Fruit fly (Drosophila melanogaster) whole organism, embryonic: ENCODE data around the gene mad2.

ENCODE experiments used
- Ada2b ChIP-seq: fragments of 200-800 bp; sonication (Bioruptor generic); IDR thresholded peaks from 2 replicates; pipeline ENCODE4 v1.3.6; 2022; ENCODE audit warnings: missing biosample characterization, missing genetic modification characterization
- Atf-2 ChIP-seq: fragments of 200-800 bp; sonication (Bioruptor generic); optimal IDR thresholded peaks from 2 replicates; lab custom pipeline; 2016; ENCODE audit warnings: missing biosample characterization, missing genetic modification characterization
- BEAF-32 ChIP-seq: fragments of 200-800 bp; sonication (Bioruptor generic); optimal IDR thresholded peaks from 3 replicates; lab custom pipeline; 2017; ENCODE audit warnings: missing biosample characterization, missing genetic modification characterization, mild to moderate bottlenecking, moderate library complexity, missing genetic modification reagents
- CG10321 ChIP-seq: fragments of 200-800 bp; sonication (Bioruptor generic); IDR thresholded peaks from 2 replicates; pipeline ENCODE4 v1.3.6; 2022; ENCODE audit warnings: missing biosample characterization, missing genetic modification characterization
- CG10431 ChIP-seq: fragments of 200-800 bp; sonication (Bioruptor generic); optimal IDR thresholded peaks from 3 replicates; lab custom pipeline; 2018; ENCODE audit warnings: missing biosample characterization, mild to moderate bottlenecking, missing genetic modification characterization
- CG12659 ChIP-seq: fragments of 200-800 bp; sonication (Bioruptor generic); optimal IDR thresholded peaks from 3 replicates; lab custom pipeline; 2017; ENCODE audit warnings: mild to moderate bottlenecking, missing biosample characterization, missing genetic modification reagents, missing genetic modification characterization
- CG12744 ChIP-seq: fragments of 200-800 bp; sonication (Bioruptor generic); optimal IDR thresholded peaks from 2 replicates; lab custom pipeline; 2016; ENCODE audit warnings: missing biosample characterization, missing genetic modification characterization
- CG13296 ChIP-seq: fragments of 200-800 bp; sonication (Bioruptor generic); optimal IDR thresholded peaks from 3 replicates; lab custom pipeline; 2018; ENCODE audit warnings: missing biosample characterization, mild to moderate bottlenecking, missing genetic modification characterization
- CG13894 ChIP-seq: fragments of 200-800 bp; sonication (Bioruptor generic); optimal IDR thresholded peaks from 3 replicates; lab custom pipeline; 2018; ENCODE audit warnings: missing biosample characterization, mild to moderate bottlenecking, missing genetic modification characterization, moderate library complexity
- CG14050 ChIP-seq: fragments of 200-800 bp; sonication (Bioruptor generic); IDR thresholded peaks from 3 replicates; pipeline ENCODE4 v1.3.6; 2022; ENCODE audit warnings: missing biosample characterization, missing genetic modification characterization
- CG15479 ChIP-seq: fragments of 200-800 bp; sonication (Bioruptor generic); optimal IDR thresholded peaks from 3 replicates; lab custom pipeline; 2019; ENCODE audit warnings: missing biosample characterization, mild to moderate bottlenecking, missing genetic modification characterization, moderate library complexity
- CG15601 ChIP-seq: fragments of 200-800 bp; sonication (Bioruptor generic); optimal IDR thresholded peaks from 3 replicates; lab custom pipeline; 2019; ENCODE audit warnings: missing biosample characterization, mild to moderate bottlenecking, missing genetic modification characterization, moderate library complexity
- CG1603 ChIP-seq: fragments of 200-800 bp; sonication (Bioruptor generic); optimal IDR thresholded peaks from 2 replicates; lab custom pipeline; 2019; ENCODE audit warnings: missing biosample characterization, mild to moderate bottlenecking, missing genetic modification characterization, moderate library complexity
- CG17361 ChIP-seq: fragments of 200-800 bp; sonication (Bioruptor generic); IDR thresholded peaks from 3 replicates; pipeline ENCODE4 v1.3.6; 2022; ENCODE audit warnings: missing biosample characterization, missing genetic modification characterization
- CG17802 ChIP-seq: fragments of 200-800 bp; sonication (Bioruptor generic); optimal IDR thresholded peaks from 2 replicates; lab custom pipeline; 2018; ENCODE audit warnings: missing biosample characterization, mild to moderate bottlenecking, missing genetic modification characterization, moderate library complexity
- CG18011 ChIP-seq: fragments of 200-800 bp; sonication (Bioruptor generic); optimal IDR thresholded peaks from 2 replicates; lab custom pipeline; 2017; ENCODE audit warnings: missing biosample characterization, missing genetic modification characterization, mild to moderate bottlenecking, moderate library complexity, missing genotype
- CG32532 ChIP-seq: fragments of 200-800 bp; sonication (Bioruptor generic); IDR thresholded peaks from 2 replicates; pipeline ENCODE4 v1.3.6; 2022; ENCODE audit warnings: missing biosample characterization, missing genetic modification characterization
- CG4730 ChIP-seq: fragments of 200-800 bp; sonication (Bioruptor generic); IDR thresholded peaks from 2 replicates; pipeline ENCODE4 v1.3.6; 2022; ENCODE audit warnings: missing biosample characterization, missing genetic modification characterization
- CG5245 ChIP-seq: fragments of 200-800 bp; sonication (Bioruptor generic); optimal IDR thresholded peaks from 3 replicates; lab custom pipeline; 2016; ENCODE audit warnings: missing biosample characterization, missing genetic modification characterization
- CG6683 ChIP-seq: fragments of 200-800 bp; sonication (Bioruptor generic); optimal IDR thresholded peaks from 2 replicates; lab custom pipeline; 2017; ENCODE audit warnings: missing biosample characterization, mild to moderate bottlenecking, missing genetic modification characterization, missing genetic modification reagents
- CG7271 ChIP-seq: fragments of 200-800 bp; sonication (Bioruptor generic); optimal IDR thresholded peaks from 2 replicates; lab custom pipeline; 2018; ENCODE audit warnings: missing biosample characterization, mild to moderate bottlenecking, missing genetic modification characterization, moderate library complexity
- CG7556 ChIP-seq: fragments of 200-800 bp; sonication (Bioruptor generic); optimal IDR thresholded peaks from 2 replicates; lab custom pipeline; 2017; ENCODE audit warnings: missing biosample characterization, mild to moderate bottlenecking, missing genetic modification characterization
- Camta ChIP-seq: fragments of 200-800 bp; sonication (Bioruptor generic); optimal IDR thresholded peaks from 2 replicates; lab custom pipeline; 2016; ENCODE audit warnings: missing biosample characterization, missing genetic modification characterization
- Chrac-16 ChIP-seq: fragments of 200-800 bp; sonication (Bioruptor generic); optimal IDR thresholded peaks from 3 replicates; lab custom pipeline; 2016; ENCODE audit warnings: missing biosample characterization, missing genetic modification characterization
- Drgx ChIP-seq: fragments of 200-800 bp; sonication (Bioruptor generic); IDR thresholded peaks from 2 replicates; pipeline ENCODE4 v1.3.6; 2022; ENCODE audit warnings: missing biosample characterization, missing genetic modification characterization
- H15 ChIP-seq: fragments of 200-800 bp; sonication (Bioruptor generic); IDR thresholded peaks from 3 replicates; pipeline ENCODE4 v1.3.6; 2022; ENCODE audit warnings: missing biosample characterization, missing genetic modification characterization
- Hmx ChIP-seq: fragments of 200-800 bp; sonication (Bioruptor generic); optimal IDR thresholded peaks from 2 replicates; lab custom pipeline; 2016; ENCODE audit warnings: missing biosample characterization, missing genetic modification characterization
- Max ChIP-seq: fragments of 200-800 bp; sonication (Bioruptor generic); optimal IDR thresholded peaks from 2 replicates; lab custom pipeline; 2016; ENCODE audit warnings: missing biosample characterization, mild to moderate bottlenecking, missing genetic modification characterization
- Myb ChIP-seq: fragments of 200-800 bp; sonication (Bioruptor generic); optimal IDR thresholded peaks from 2 replicates; lab custom pipeline; 2016; ENCODE audit warnings: missing biosample characterization, missing genetic modification characterization
- NC2α ChIP-seq: fragments of 200-800 bp; sonication (Bioruptor generic); optimal IDR thresholded peaks from 2 replicates; lab custom pipeline; 2016; ENCODE audit warnings: missing biosample characterization, missing genetic modification characterization
- ap ChIP-seq: fragments of 200-800 bp; sonication (Bioruptor generic); IDR thresholded peaks from 2 replicates; pipeline ENCODE4 v1.3.6; 2022; ENCODE audit warnings: missing biosample characterization, missing genetic modification characterization
- chn ChIP-seq: fragments of 200-800 bp; sonication (Bioruptor generic); optimal IDR thresholded peaks from 2 replicates; lab custom pipeline; 2016; ENCODE audit warnings: missing biosample characterization, missing genetic modification characterization
- ci ChIP-seq: fragments of 200-800 bp; sonication (Bioruptor generic); IDR thresholded peaks from 3 replicates; pipeline ENCODE4 v1.3.6; 2022; ENCODE audit warnings: missing biosample characterization, missing genetic modification characterization
- crol ChIP-seq: fragments of 200-800 bp; sonication (Bioruptor generic); IDR thresholded peaks from 2 replicates; pipeline ENCODE4 v1.3.6; 2022; ENCODE audit warnings: missing biosample characterization, missing genetic modification characterization
- cwo ChIP-seq: fragments of 200-800 bp; sonication (Bioruptor generic); optimal IDR thresholded peaks from 3 replicates; lab custom pipeline; 2017; ENCODE audit warnings: missing biosample characterization, missing genetic modification characterization, mild to moderate bottlenecking, moderate library complexity, missing genetic modification reagents
- dmrt11E ChIP-seq: fragments of 200-800 bp; sonication (Bioruptor generic); optimal IDR thresholded peaks from 3 replicates; lab custom pipeline; 2018; ENCODE audit warnings: missing biosample characterization, mild to moderate bottlenecking, missing genetic modification characterization, moderate library complexity
- ewg ChIP-seq: fragments of 200-800 bp; sonication (Bioruptor generic); optimal IDR thresholded peaks from 3 replicates; lab custom pipeline; 2017; ENCODE audit warnings: mild to moderate bottlenecking, missing biosample characterization, missing genetic modification reagents, missing genetic modification characterization
- fd3F ChIP-seq: fragments of 200-800 bp; sonication (Bioruptor generic); optimal IDR thresholded peaks from 2 replicates; lab custom pipeline; 2018; ENCODE audit warnings: missing biosample characterization, mild to moderate bottlenecking, missing genetic modification characterization, moderate library complexity
- fd64A ChIP-seq: fragments of 200-800 bp; sonication (Bioruptor generic); optimal IDR thresholded peaks from 3 replicates; lab custom pipeline; 2018; ENCODE audit warnings: missing biosample characterization, mild to moderate bottlenecking, missing genetic modification characterization
- ftz-f1 ChIP-seq: fragments of 200-800 bp; sonication (Bioruptor generic); optimal IDR thresholded peaks from 2 replicates; lab custom pipeline; 2016; ENCODE audit warnings: missing biosample characterization, missing genetic modification characterization
- ind ChIP-seq: fragments of 200-800 bp; sonication (Bioruptor generic); optimal IDR thresholded peaks from 3 replicates; lab custom pipeline; 2016; ENCODE audit warnings: missing biosample characterization, missing genetic modification characterization
- phol ChIP-seq: fragments of 200-800 bp; sonication (Bioruptor generic); optimal IDR thresholded peaks from 3 replicates; lab custom pipeline; 2018; ENCODE audit warnings: missing biosample characterization, mild to moderate bottlenecking, missing genetic modification characterization, moderate library complexity
- prd ChIP-seq, 3 experiments: fragments of >200 bp in 2 of 3; fragments of 200-800 bp in 1 of 3; sonication (Bioruptor generic) in 1 of 3; optimal IDR thresholded peaks in 2 of 3; IDR thresholded peaks in 1 of 3; 2 replicates in 2 of 3; 3 replicates in 1 of 3; pipeline versions ENCODE4 v1.3.6 to Lab custom; 2017 to 2022; ENCODE audit warnings: missing biosample characterization in 1 of 3, missing genetic modification characterization in 1 of 3
- pzg ChIP-seq: fragments of 200-800 bp; sonication (Bioruptor generic); optimal IDR thresholded peaks from 3 replicates; lab custom pipeline; 2018; ENCODE audit warnings: missing biosample characterization, mild to moderate bottlenecking, missing genetic modification characterization, moderate library complexity
- ro ChIP-seq: fragments of 200-800 bp; sonication (Bioruptor generic); IDR thresholded peaks from 2 replicates; pipeline ENCODE4 v1.3.6; 2022; ENCODE audit warnings: missing biosample characterization, missing genetic modification characterization
- sd ChIP-seq: fragments of 200-800 bp; sonication (Bioruptor generic); optimal IDR thresholded peaks from 3 replicates; lab custom pipeline; 2018; ENCODE audit warnings: missing biosample characterization, mild to moderate bottlenecking, missing genetic modification characterization, moderate library complexity
- sna ChIP-seq: fragments of 200-800 bp; sonication (Bioruptor generic); IDR thresholded peaks from 2 replicates; pipeline ENCODE4 v1.3.6; 2022; ENCODE audit warnings: missing biosample characterization, missing genetic modification characterization; ENCODE audit not compliant: partially characterized antibody
- twi ChIP-seq: fragments of 200-800 bp; optimal IDR thresholded peaks from 2 replicates; lab custom pipeline; 2019; ENCODE audit warnings: missing biosample characterization, mild to moderate bottlenecking, missing genetic modification characterization, moderate library complexity

Gene mad2

dm6 chr3L:5823763-5824445 is 11.0 kb upstream of the mad2 start (continued):
- TF ChIP-seq fd64A (GFP tag; lab: Kevin White, UChicago) (peak; percentile 96), chn (GFP tag; lab: Kevin White, UChicago) (peak; percentile 71), CG15479 (GFP tag; lab: Kevin White, UChicago) (peak; percentile 44), H15 (GFP tag; lab: Robert Waterston, UW) (no peak), ewg (GFP tag; lab: Kevin White, UChicago) (peak; percentile 76), CG17361 (peak; percentile 79), phol (tag; lab: Kevin White, UChicago) (peak; percentile 63), Hmx (GFP tag; lab: Kevin White, UChicago) (no peak), CG18011 (GFP tag; lab: Kevin White, UChicago) (peak; percentile 48), CG1603 (tag; lab: Kevin White, UChicago) (peak; percentile 94), ind (GFP tag; lab: Kevin White, UChicago) (peak; percentile 44), CG32532 (0 out of 2 replicates have a peak, but pooled peaks have one; percentile 26), Drgx (GFP tag; lab: Robert Waterston, UW) (no peak), CG4730 (0 out of 2 replicates have a peak, but pooled peaks have one; percentile 23), pzg (GFP tag; lab: Kevin White, UChicago) (no peak), sna (no peak), Myb (peak; percentile 49), CG7556 (peak; percentile 80), CG10321 (GFP tag; lab: Robert Waterston, UW) (peak; percentile 18; the same call in 1 of the 2 replicates), CG6683 (peak; percentile 80), CG17802 (tag; lab: Kevin White, UChicago) (peak; percentile 81), crol (no peak), Atf-2 (GFP tag; lab: Kevin White, UChicago) (peak; percentile 80), CG14050 (GFP tag; lab: Robert Waterston, UW) (peak; percentile 58), Camta (GFP tag; lab: Kevin White, UChicago) (peak; percentile 82), dmrt11E (tag; lab: Kevin White, UChicago) (peak; percentile 89), CG7271 (tag; lab: Kevin White, UChicago) (peak; percentile 85), Chrac-16 (GFP tag; lab: Kevin White, UChicago) (peak; percentile 44), NC2α (GFP tag; lab: Kevin White, UChicago) (peak; percentile 91), twi (tag; lab: Kevin White, UChicago) (peak; percentile 60), ftz-f1 (GFP tag; lab: Kevin White, UChicago) (no peak), prd (optimal IDR thresholded peaks at IDR 0.05; lab: Kevin White, UChicago) (no peak), prd (GFP tag; IDR thresholded peaks at IDR 0.05; lab: Robert Waterston, UW) (peak; percentile 30; the same call in 1 of the 3 replicates), CG12659 (GFP tag; lab: Kevin White, UChicago) (peak; percentile 71), CG12744 (GFP tag; lab: Kevin White, UChicago) (peak; percentile 71), ci (GFP tag; lab: Robert Waterston, UW) (peak; percentile 90), CG15601 (tag; lab: Kevin White, UChicago) (peak; percentile 89), CG5245 (GFP tag; lab: Kevin White, UChicago) (peak; percentile 76), CG10431 (GFP tag; lab: Kevin White, UChicago) (peak; percentile 79), BEAF-32 (GFP tag; lab: Kevin White, UChicago) (no peak), sd (tag; lab: Kevin White, UChicago) (peak; percentile 72), Ada2b (GFP tag; lab: Robert Waterston, UW) (peak; percentile 19; the same call in 1 of the 2 replicates), ap (GFP tag; lab: Robert Waterston, UW) (peak; percentile 40), ro (GFP tag; lab: Robert Waterston, UW) (no peak), CG13296 (GFP tag; lab: Kevin White, UChicago) (peak; percentile 74), Max (peak; percentile 75), CG13894 (tag; lab: Kevin White, UChicago) (no peak), fd3F (peak; percentile 29), cwo (GFP tag; lab: Kevin White, UChicago) (peak; percentile 59)
